Fruit fly (Drosophila melanogaster): ENCODE measurements around the gene Diap1.

Diap1 gene

DNA sequence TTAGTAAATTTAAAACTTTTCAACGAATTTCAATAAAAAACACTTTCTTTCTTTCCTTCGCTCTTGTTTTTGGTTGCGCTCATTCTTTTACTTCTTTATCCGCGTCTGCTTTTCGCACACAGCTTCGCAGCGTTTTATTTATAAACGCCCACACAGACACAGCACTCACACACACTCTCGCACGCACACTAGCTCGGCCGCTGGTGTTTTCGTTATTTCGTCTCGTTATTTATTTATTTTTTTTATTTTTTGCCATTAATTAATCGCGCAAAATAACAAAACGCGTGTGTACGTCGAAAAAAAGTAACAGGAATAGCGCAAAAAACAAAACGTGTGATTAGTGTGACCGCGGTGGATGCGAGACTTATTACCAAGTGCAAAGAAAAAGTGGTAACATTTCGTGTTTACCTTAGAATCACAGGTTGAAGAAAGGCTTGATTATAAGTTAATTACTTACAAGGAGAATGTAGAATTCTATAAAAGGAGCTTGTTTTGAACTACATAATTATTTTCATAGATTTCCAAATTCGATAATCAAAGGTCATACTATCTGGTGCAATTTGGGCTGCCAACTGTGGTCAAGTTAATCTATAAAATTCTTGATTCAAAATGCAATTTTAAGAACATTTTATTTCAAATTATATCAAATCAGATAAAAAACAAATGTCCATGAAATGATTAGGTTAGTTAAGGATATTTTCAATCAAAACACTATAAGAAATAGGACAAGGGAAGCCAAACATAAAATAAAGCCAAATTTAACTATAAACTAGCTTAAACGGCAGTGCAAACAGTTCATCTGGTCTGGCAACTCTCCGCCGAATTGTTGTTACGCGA, 46.2 kb downstream of the Diap1 start, which contains the start of the genes hzg and mRpS31 (continued):
- TF ChIP-seq MBD-R2 (GFP tag; IDR thresholded peaks at IDR 0.05) (peak; percentile 49; the same call in 1 of the 2 replicates), Hsf (GFP tag; optimal IDR thresholded peaks at IDR 0.05) (peak; percentile 67), CG10267 (tag; optimal IDR thresholded peaks at IDR 0.05) (peak; percentile 67), lola (GFP tag; optimal IDR thresholded peaks at IDR 0.05) (peak in 1 of 3 experiments; percentile 53), CG16815 (GFP tag; optimal IDR thresholded peaks at IDR 0.05) (peak; percentile 2), Ets97D (GFP tag; optimal IDR thresholded peaks at IDR 0.05) (peak; percentile 56), Chrac-16 (GFP tag; optimal IDR thresholded peaks at IDR 0.05) (peak; percentile 60), CG7372 (GFP tag; IDR thresholded peaks at IDR 0.05) (peak; percentile 66; the same call in 1 of the 2 replicates), CG18619 (GFP tag; optimal IDR thresholded peaks at IDR 0.05) (peak; percentile 5), CG3838 (GFP tag; optimal IDR thresholded peaks at IDR 0.05) (peak; percentile 32), ind (GFP tag; optimal IDR thresholded peaks at IDR 0.05) (peak; percentile 64), hb (GFP tag; IDR thresholded peaks at IDR 0.05; ENCODE audit: partially characterized antibody) (no peak), Atf-2 (GFP tag; optimal IDR thresholded peaks at IDR 0.05) (peak; percentile 58), slou (GFP tag; optimal IDR thresholded peaks at IDR 0.05) (no peak), CG4617 (GFP tag; optimal IDR thresholded peaks at IDR 0.05; ENCODE audit: borderline replicate concordance) (peak; percentile 32), CG2120 (GFP tag; optimal IDR thresholded peaks at IDR 0.05) (peak; percentile 80), Ptx1 (GFP tag; IDR thresholded peaks at IDR 0.05) (peak; percentile 70), pb (GFP tag; optimal IDR thresholded peaks at IDR 0.05) (peak; percentile 12), CG10431 (GFP tag; optimal IDR thresholded peaks at IDR 0.05) (peak; percentile 39), scrt (GFP tag; optimal IDR thresholded peaks at IDR 0.05) (peak; percentile 34), exex (tag; optimal IDR thresholded peaks at IDR 0.05) (peak; percentile 6), Meics (GFP tag; optimal IDR thresholded peaks at IDR 0.05) (peak; percentile 25), Mad (GFP tag; optimal IDR thresholded peaks at IDR 0.05) (no peak), CG13287 (GFP tag; IDR thresholded peaks at IDR 0.05; ENCODE audit: partially characterized antibody) (peak; percentile 15; the same call in 1 of the 2 replicates), ham (GFP tag; IDR thresholded peaks at IDR 0.05) (no peak), BtbVII (GFP tag; optimal IDR thresholded peaks at IDR 0.05) (peak; percentile 9), Hr3 (GFP tag; optimal IDR thresholded peaks at IDR 0.05) (peak; percentile 57), CG42726 (GFP tag; IDR thresholded peaks at IDR 0.05; ENCODE audit: partially characterized antibody) (no peak; the same call in 1 of the 2 replicates), B-H1 (GFP tag; IDR thresholded peaks at IDR 0.05) (no peak), CG6813 (GFP tag; optimal IDR thresholded peaks at IDR 0.05) (no peak), CG13424 (tag; optimal IDR thresholded peaks at IDR 0.05) (peak; percentile 65), tup (GFP tag; optimal IDR thresholded peaks at IDR 0.05) (no peak), CG1603 (tag; optimal IDR thresholded peaks at IDR 0.05) (no peak), wdn (GFP tag; IDR thresholded peaks at IDR 0.05) (0 out of 2 replicates have a peak, but pooled peaks have one; percentile 49), dm (GFP tag; optimal IDR thresholded peaks at IDR 0.05) (peak; percentile 38), Trl (optimal IDR thresholded peaks at IDR 0.05) (no peak), Trl (GFP tag; optimal IDR thresholded peaks at IDR 0.05) (peak; percentile 63), CG10462 (GFP tag; optimal IDR thresholded peaks at IDR 0.05) (peak; percentile 32), CG17568 (GFP tag; optimal IDR thresholded peaks at IDR 0.05) (peak; percentile 58), CG6689 (GFP tag; IDR thresholded peaks at IDR 0.05) (0 out of 2 replicates have a peak, but pooled peaks have one; percentile 31), ci (GFP tag; IDR thresholded peaks at IDR 0.05) (no peak), CG12155 (GFP tag; optimal IDR thresholded peaks at IDR 0.05) (peak; percentile 45), stwl (tag; optimal IDR thresholded peaks at IDR 0.05) (peak; percentile 37), Dbx (GFP tag; IDR thresholded peaks at IDR 0.05) (peak; percentile 19; the same call in 1 of the 3 replicates), Nf-YA (GFP tag; IDR thresholded peaks at IDR 0.05) (0 out of 2 replicates have a peak, but pooled peaks have one; percentile 7), nmo (GFP tag; optimal IDR thresholded peaks at IDR 0.05) (peak; percentile 44), eyg (GFP tag; optimal IDR thresholded peaks at IDR 0.05) (peak; percentile 24), insv (GFP tag; optimal IDR thresholded peaks at IDR 0.05) (peak in 1 of 2 experiments; percentile 1)
